Fruit fly (Drosophila melanogaster): ENCODE data around the gene Rap1.
A peak's percentile ranks its signal among the peaks of the same experiment; 100 is the strongest.

Gene Rap1

DNA sequence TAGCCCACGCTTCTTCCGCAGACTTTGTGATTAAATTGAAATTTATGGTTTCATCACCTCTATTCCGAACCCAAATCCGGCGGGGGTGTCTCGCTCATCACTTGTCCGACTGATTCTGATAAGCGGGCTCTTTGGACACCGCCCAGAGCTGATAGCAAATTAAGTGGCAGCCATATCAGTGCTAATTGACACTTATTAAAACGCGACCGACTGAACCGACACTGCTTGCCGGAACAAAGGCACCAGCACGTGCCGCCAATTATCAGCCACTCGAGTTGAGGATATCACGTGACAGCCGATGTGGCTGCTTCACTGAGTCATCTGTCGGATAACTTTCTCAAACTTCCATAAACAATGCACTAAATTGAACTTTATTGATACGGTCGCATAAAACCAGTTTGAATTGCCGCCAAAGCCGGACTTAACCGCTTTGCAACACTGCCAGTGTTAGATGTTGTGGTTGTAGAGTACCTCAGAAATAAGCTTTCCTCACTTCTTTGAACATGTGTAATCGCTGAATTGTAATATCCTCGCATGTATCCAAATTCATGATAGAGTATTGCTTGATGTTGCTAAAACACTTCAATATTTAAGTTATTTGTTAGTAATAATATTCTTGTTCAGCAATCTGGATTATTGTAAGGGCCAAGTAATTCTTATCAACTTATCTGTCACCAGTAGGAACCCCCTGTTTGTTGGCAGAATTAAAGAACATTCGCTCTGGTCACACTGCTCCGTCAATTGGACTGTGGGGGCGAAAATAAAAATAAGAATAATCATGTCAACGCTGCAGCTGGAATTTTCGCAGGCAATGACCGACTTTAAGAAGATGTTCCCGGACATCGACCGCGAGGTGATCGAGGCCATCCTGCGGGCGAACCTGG is 5.3 kb downstream of the Rap1 start, which contains the start of gene CG12024 (continued):
- TF ChIP-seq chinmo (GFP tag; IDR thresholded peaks at IDR 0.05; ENCODE audit: partially characterized antibody) (no peak), chif (GFP tag; optimal IDR thresholded peaks at IDR 0.05) (peak; percentile 74 to 81), CG32767 (GFP tag; IDR thresholded peaks at IDR 0.05) (no peak; the same call in 1 of the 2 replicates), dm (GFP tag; optimal IDR thresholded peaks at IDR 0.05) (peak; percentile 58), D19B (GFP tag; optimal IDR thresholded peaks at IDR 0.05) (peak; percentile 11), CG12391 (tag; optimal IDR thresholded peaks at IDR 0.05) (peak; percentile 85), Awh (GFP tag; IDR thresholded peaks at IDR 0.05) (no peak), NFAT (GFP tag; IDR thresholded peaks at IDR 0.05) (peak; percentile 65; the same call in 1 of the 2 replicates), bbx (GFP tag; IDR thresholded peaks at IDR 0.05; ENCODE audit: partially characterized antibody) (no peak), CG18476 (GFP tag; optimal IDR thresholded peaks at IDR 0.05) (peak; percentile 47), B-H1 (GFP tag; IDR thresholded peaks at IDR 0.05) (no peak; the same call in 2 of the 3 replicates), CG14710 (tag; optimal IDR thresholded peaks at IDR 0.05) (peak; percentile 89), sr (GFP tag; IDR thresholded peaks at IDR 0.05) (peak; percentile 44; the same call in 1 of the 3 replicates), CG31441 (GFP tag; IDR thresholded peaks at IDR 0.05) (peak; percentile 70), Pdp1 (GFP tag; optimal IDR thresholded peaks at IDR 0.05) (peak; percentile 71 to 79), repo (GFP tag; optimal IDR thresholded peaks at IDR 0.05) (peak; percentile 32), ttk (GFP tag; IDR thresholded peaks at IDR 0.05) (peak; percentile 23; the same call in 1 of the 2 replicates), tgo (GFP tag; IDR thresholded peaks at IDR 0.05) (peak; percentile 56; the same call in 2 of the 3 replicates), luna (GFP tag; optimal IDR thresholded peaks at IDR 0.05) (peak; percentile 34), wek (GFP tag; optimal IDR thresholded peaks at IDR 0.05) (peak; percentile 66), exex (tag; optimal IDR thresholded peaks at IDR 0.05) (peak; percentile 55), CG8924 (tag; optimal IDR thresholded peaks at IDR 0.05) (peak; percentile 72), ash1 (GFP tag; optimal IDR thresholded peaks at IDR 0.05) (no peak), CG9797 (GFP tag; optimal IDR thresholded peaks at IDR 0.05) (peak; percentile 88), sqz (GFP tag; optimal IDR thresholded peaks at IDR 0.05) (no peak), tup (GFP tag; optimal IDR thresholded peaks at IDR 0.05) (peak; percentile 43), ranshi (GFP tag; IDR thresholded peaks at IDR 0.05) (no peak), Asciz (GFP tag; optimal IDR thresholded peaks at IDR 0.05) (no peak), hb (GFP tag; IDR thresholded peaks at IDR 0.05; ENCODE audit: partially characterized antibody) (no peak), CG7357 (GFP tag; IDR thresholded peaks at IDR 0.05) (peak; percentile 99), Atf3 (GFP tag; optimal IDR thresholded peaks at IDR 0.05) (peak; percentile 72), crol (GFP tag; IDR thresholded peaks at IDR 0.05) (no peak), vnd (GFP tag; IDR thresholded peaks at IDR 0.05; ENCODE audit: partially characterized antibody) (no peak), CG13123 (GFP tag; optimal IDR thresholded peaks at IDR 0.05) (peak; percentile 54), CG10959 (GFP tag; IDR thresholded peaks at IDR 0.05) (no peak), CG11085 (GFP tag; IDR thresholded peaks at IDR 0.05) (peak; percentile 32; the same call in 1 of the 2 replicates), Hey (tag; optimal IDR thresholded peaks at IDR 0.05) (peak; percentile 80), org-1 (GFP tag; optimal IDR thresholded peaks at IDR 0.05) (no peak), dan (GFP tag; IDR thresholded peaks at IDR 0.05) (no peak), CG12744 (GFP tag; optimal IDR thresholded peaks at IDR 0.05) (peak; percentile 78), peb (GFP tag; IDR thresholded peaks at IDR 0.05) (no peak), ems (GFP tag; optimal IDR thresholded peaks at IDR 0.05) (peak; percentile 61), psq (GFP tag; optimal IDR thresholded peaks at IDR 0.05) (peak; percentile 60), CG5953 (GFP tag; IDR thresholded peaks at IDR 0.05) (no peak), CG12219 (GFP tag; optimal IDR thresholded peaks at IDR 0.05) (peak; percentile 15), lbe (GFP tag; optimal IDR thresholded peaks at IDR 0.05) (peak; percentile 56), az2 (GFP tag; optimal IDR thresholded peaks at IDR 0.05) (peak; percentile 72), br (optimal IDR thresholded peaks at IDR 0.05) (no peak), Meics (GFP tag; optimal IDR thresholded peaks at IDR 0.05) (peak; percentile 66)

Measured in whole organism, embryonic.